Fruit fly (Drosophila melanogaster) whole organism, embryonic: ENCODE measurements around the gene CG3123.

ENCODE experiments used
- Aef1 ChIP-seq: fragments of 200-800 bp; sonication (Bioruptor generic); IDR thresholded peaks from 3 replicates; pipeline ENCODE4 v1.3.6; 2022; ENCODE audit warnings: missing biosample characterization, missing genetic modification characterization
- CG1024 ChIP-seq: fragments of 200-800 bp; sonication (Bioruptor generic); IDR thresholded peaks from 2 replicates; pipeline ENCODE4 v1.3.6; 2022; ENCODE audit warnings: missing biosample characterization, missing genetic modification characterization
- CG10431 ChIP-seq: fragments of 200-800 bp; sonication (Bioruptor generic); optimal IDR thresholded peaks from 3 replicates; lab custom pipeline; 2018; ENCODE audit warnings: missing biosample characterization, mild to moderate bottlenecking, missing genetic modification characterization
- CG11504 ChIP-seq: fragments of 200-800 bp; sonication (Bioruptor generic); optimal IDR thresholded peaks from 3 replicates; lab custom pipeline; 2019; ENCODE audit warnings: missing biosample characterization, mild to moderate bottlenecking, missing genetic modification characterization, moderate library complexity
- CG12236 ChIP-seq: fragments of 200-800 bp; sonication (Bioruptor generic); optimal IDR thresholded peaks from 2 replicates; lab custom pipeline; 2016; ENCODE audit warnings: missing biosample characterization, missing genetic modification characterization
- CG1647 ChIP-seq: fragments of 200-800 bp; sonication (Bioruptor generic); optimal IDR thresholded peaks from 3 replicates; lab custom pipeline; 2016; ENCODE audit warnings: missing biosample characterization, missing genetic modification characterization
- CG16779 ChIP-seq: fragments of 200-800 bp; sonication (Bioruptor generic); IDR thresholded peaks from 2 replicates; pipeline ENCODE4 v1.3.6; 2022; ENCODE audit warnings: missing biosample characterization, missing genetic modification characterization
- CG17385 ChIP-seq: fragments of 200-800 bp; sonication (Bioruptor generic); optimal IDR thresholded peaks from 3 replicates; lab custom pipeline; 2018; ENCODE audit warnings: missing biosample characterization, mild to moderate bottlenecking, missing genetic modification characterization
- CG18476 ChIP-seq: fragments of 200-800 bp; sonication (Bioruptor generic); optimal IDR thresholded peaks from 2 replicates; lab custom pipeline; 2016; ENCODE audit warnings: missing biosample characterization, mild to moderate bottlenecking, missing genetic modification characterization
- CG18764 ChIP-seq: fragments of 200-800 bp; sonication (Bioruptor generic); optimal IDR thresholded peaks from 3 replicates; lab custom pipeline; 2016; ENCODE audit warnings: missing biosample characterization, missing genetic modification characterization
- CG34422 ChIP-seq: fragments of 200-800 bp; sonication (Bioruptor generic); IDR thresholded peaks from 3 replicates; pipeline ENCODE4 v1.3.6; 2022; ENCODE audit warnings: missing biosample characterization, missing genetic modification characterization
- CG3995 ChIP-seq: fragments of 200-800 bp; sonication (Bioruptor generic); optimal IDR thresholded peaks from 3 replicates; lab custom pipeline; 2016; ENCODE audit warnings: missing biosample characterization, missing genetic modification characterization
- CG7271 ChIP-seq: fragments of 200-800 bp; sonication (Bioruptor generic); optimal IDR thresholded peaks from 2 replicates; lab custom pipeline; 2018; ENCODE audit warnings: missing biosample characterization, mild to moderate bottlenecking, missing genetic modification characterization, moderate library complexity
- CG7786 ChIP-seq: fragments of 200-800 bp; sonication (Bioruptor generic); optimal IDR thresholded peaks from 2 replicates; lab custom pipeline; 2016; ENCODE audit warnings: missing biosample characterization, missing genetic modification characterization
- CG7963 ChIP-seq: fragments of 200-800 bp; sonication (Bioruptor generic); IDR thresholded peaks from 3 replicates; pipeline ENCODE4 v1.3.6; 2022; ENCODE audit warnings: missing biosample characterization, missing genetic modification characterization; ENCODE audit not compliant: partially characterized antibody
- CG7987 ChIP-seq: fragments of 200-800 bp; sonication (Bioruptor generic); optimal IDR thresholded peaks from 2 replicates; lab custom pipeline; 2018; ENCODE audit warnings: missing biosample characterization, mild to moderate bottlenecking, missing genetic modification characterization, moderate library complexity
- CG8924 ChIP-seq: fragments of 200-800 bp; optimal IDR thresholded peaks from 3 replicates; lab custom pipeline; 2019; ENCODE audit warnings: missing biosample characterization, mild to moderate bottlenecking, missing genetic modification characterization, moderate library complexity
- CG9817 ChIP-seq: fragments of 200-800 bp; sonication (Bioruptor generic); optimal IDR thresholded peaks from 2 replicates; lab custom pipeline; 2018; ENCODE audit warnings: missing biosample characterization, mild to moderate bottlenecking, missing genetic modification characterization, moderate library complexity
- D19B ChIP-seq: fragments of 200-800 bp; sonication (Bioruptor generic); optimal IDR thresholded peaks from 2 replicates; lab custom pipeline; 2017; ENCODE audit warnings: missing biosample characterization, mild to moderate bottlenecking, missing genetic modification characterization
- Ets65A ChIP-seq: fragments of 200-800 bp; sonication (Bioruptor generic); peaks from one replicate; lab custom pipeline; 2016; ENCODE audit warnings: missing biosample characterization, missing genetic modification characterization
- GATAe ChIP-seq: fragments of 200-800 bp; sonication (Bioruptor generic); conservative IDR thresholded peaks from 2 replicates; pipeline ENCODE4 v1.3.6; 2022; ENCODE audit warnings: missing biosample characterization, missing genetic modification characterization
- Lim3 ChIP-seq: fragments of 200-800 bp; sonication (Bioruptor generic); IDR thresholded peaks from 2 replicates; pipeline ENCODE4 v1.3.6; 2022; ENCODE audit warnings: missing biosample characterization, missing genetic modification characterization
- Max ChIP-seq: fragments of 200-800 bp; sonication (Bioruptor generic); optimal IDR thresholded peaks from 2 replicates; lab custom pipeline; 2016; ENCODE audit warnings: missing biosample characterization, mild to moderate bottlenecking, missing genetic modification characterization
- Med ChIP-seq: fragments of 200-800 bp; sonication (Bioruptor generic); peaks from one replicate; lab custom pipeline; 2016; ENCODE audit warnings: missing biosample characterization, missing genetic modification characterization, mild to moderate bottlenecking, inconsistent platforms, moderate library complexity
- Myb ChIP-seq: fragments of 200-800 bp; sonication (Bioruptor generic); optimal IDR thresholded peaks from 2 replicates; lab custom pipeline; 2016; ENCODE audit warnings: missing biosample characterization, missing genetic modification characterization
- NfI ChIP-seq: fragments of 200-800 bp; sonication (Bioruptor generic); optimal IDR thresholded peaks from 3 replicates; lab custom pipeline; 2018; ENCODE audit warnings: missing biosample characterization, mild to moderate bottlenecking, missing genetic modification characterization, moderate library complexity
- Oli ChIP-seq: fragments of 200-800 bp; sonication (Bioruptor generic); optimal IDR thresholded peaks from 2 replicates; lab custom pipeline; 2018; ENCODE audit warnings: missing biosample characterization, mild to moderate bottlenecking, missing genetic modification characterization, moderate library complexity
- Opbp ChIP-seq: fragments of 200-800 bp; sonication (Bioruptor generic); IDR thresholded peaks from 3 replicates; pipeline ENCODE4 v1.3.6; 2022; ENCODE audit warnings: missing biosample characterization, missing genetic modification characterization; ENCODE audit not compliant: partially characterized antibody
- abd-A ChIP-seq: fragments of 200-800 bp; sonication (Bioruptor generic); optimal IDR thresholded peaks from 3 replicates; lab custom pipeline; 2019; ENCODE audit warnings: missing biosample characterization, mild to moderate bottlenecking, missing genetic modification characterization, moderate library complexity
- ash1 ChIP-seq: fragments of 200-800 bp; sonication (Bioruptor generic); optimal IDR thresholded peaks from 2 replicates; lab custom pipeline; 2018; ENCODE audit warnings: missing biosample characterization, mild to moderate bottlenecking, missing genetic modification characterization
- bab2 ChIP-seq: fragments of 200-800 bp; sonication (Bioruptor generic); optimal IDR thresholded peaks from 2 replicates; lab custom pipeline; 2016; ENCODE audit warnings: missing biosample characterization, missing genetic modification characterization
- bigmax ChIP-seq: fragments of 200-800 bp; sonication (Bioruptor generic); optimal IDR thresholded peaks from 2 replicates; lab custom pipeline; 2018; ENCODE audit warnings: missing biosample characterization, mild to moderate bottlenecking, missing genetic modification characterization
- chinmo ChIP-seq: fragments of 200-800 bp; sonication (Bioruptor generic); IDR thresholded peaks from 4 replicates; pipeline ENCODE4 v1.3.6; 2022; ENCODE audit warnings: missing biosample characterization, missing genetic modification characterization; ENCODE audit not compliant: partially characterized antibody
- disco-r ChIP-seq: fragments of 200-800 bp; sonication (Bioruptor generic); optimal IDR thresholded peaks from 2 replicates; lab custom pipeline; 2016; ENCODE audit warnings: missing biosample characterization, missing genetic modification characterization
- ems ChIP-seq: fragments of 200-800 bp; sonication (Bioruptor generic); optimal IDR thresholded peaks from 3 replicates; lab custom pipeline; 2016; ENCODE audit warnings: missing biosample characterization, missing genetic modification characterization
- esg ChIP-seq: fragments of 200-800 bp; sonication (Bioruptor generic); conservative IDR thresholded peaks from 2 replicates; pipeline ENCODE4 v1.3.6; 2022; ENCODE audit warnings: missing biosample characterization, missing genetic modification characterization
- ftz-f1 ChIP-seq: fragments of 200-800 bp; sonication (Bioruptor generic); optimal IDR thresholded peaks from 2 replicates; lab custom pipeline; 2016; ENCODE audit warnings: missing biosample characterization, missing genetic modification characterization
- gce ChIP-seq: fragments of 200-800 bp; sonication (Bioruptor generic); IDR thresholded peaks from 3 replicates; pipeline ENCODE4 v1.3.6; 2022; ENCODE audit warnings: missing biosample characterization, missing genetic modification characterization
- gem ChIP-seq: fragments of 200-800 bp; sonication (Bioruptor generic); optimal IDR thresholded peaks from 2 replicates; lab custom pipeline; 2019; ENCODE audit warnings: missing biosample characterization, mild to moderate bottlenecking, missing genetic modification characterization, moderate library complexity
- grn ChIP-seq: fragments of 200-800 bp; sonication (Bioruptor generic); optimal IDR thresholded peaks from 3 replicates; lab custom pipeline; 2017; ENCODE audit warnings: missing biosample characterization, missing genetic modification characterization
- kah ChIP-seq: fragments of 200-800 bp; sonication (Bioruptor generic); optimal IDR thresholded peaks from 2 replicates; lab custom pipeline; 2018; ENCODE audit warnings: missing biosample characterization, mild to moderate bottlenecking, missing genetic modification characterization
- lmd ChIP-seq: fragments of 200-800 bp; sonication (Bioruptor generic); IDR thresholded peaks from 2 replicates; pipeline ENCODE4 v1.3.6; 2022; ENCODE audit warnings: missing biosample characterization, missing genetic modification characterization
- mirr ChIP-seq: fragments of 200-800 bp; sonication (Bioruptor generic); optimal IDR thresholded peaks from 3 replicates; lab custom pipeline; 2018; ENCODE audit warnings: missing biosample characterization, mild to moderate bottlenecking, missing genetic modification characterization
- org-1 ChIP-seq: fragments of 200-800 bp; sonication (Bioruptor generic); optimal IDR thresholded peaks from 2 replicates; lab custom pipeline; 2017; ENCODE audit warnings: missing biosample characterization, missing genetic modification characterization
- pum ChIP-seq: fragments of 200-800 bp; sonication (Bioruptor generic); optimal IDR thresholded peaks from 2 replicates; lab custom pipeline; 2016; ENCODE audit warnings: missing biosample characterization, missing genetic modification characterization
- ro ChIP-seq: fragments of 200-800 bp; sonication (Bioruptor generic); IDR thresholded peaks from 2 replicates; pipeline ENCODE4 v1.3.6; 2022; ENCODE audit warnings: missing biosample characterization, missing genetic modification characterization
- sim ChIP-seq: fragments of 200-800 bp; sonication (Bioruptor generic); IDR thresholded peaks from 2 replicates; pipeline ENCODE4 v1.3.6; 2022; ENCODE audit warnings: missing biosample characterization, missing genetic modification characterization
- sna ChIP-seq: fragments of 200-800 bp; sonication (Bioruptor generic); IDR thresholded peaks from 2 replicates; pipeline ENCODE4 v1.3.6; 2022; ENCODE audit warnings: missing biosample characterization, missing genetic modification characterization; ENCODE audit not compliant: partially characterized antibody
- tup ChIP-seq: fragments of 200-800 bp; sonication (Bioruptor generic); optimal IDR thresholded peaks from 2 replicates; lab custom pipeline; 2016; ENCODE audit warnings: missing biosample characterization, mild to moderate bottlenecking, missing genetic modification characterization, moderate library complexity
- unpg ChIP-seq: fragments of 200-800 bp; sonication (Bioruptor generic); optimal IDR thresholded peaks from 3 replicates; lab custom pipeline; 2018; ENCODE audit warnings: missing biosample characterization, mild to moderate bottlenecking, missing genetic modification characterization, moderate library complexity

The CG3123 gene

DNA sequence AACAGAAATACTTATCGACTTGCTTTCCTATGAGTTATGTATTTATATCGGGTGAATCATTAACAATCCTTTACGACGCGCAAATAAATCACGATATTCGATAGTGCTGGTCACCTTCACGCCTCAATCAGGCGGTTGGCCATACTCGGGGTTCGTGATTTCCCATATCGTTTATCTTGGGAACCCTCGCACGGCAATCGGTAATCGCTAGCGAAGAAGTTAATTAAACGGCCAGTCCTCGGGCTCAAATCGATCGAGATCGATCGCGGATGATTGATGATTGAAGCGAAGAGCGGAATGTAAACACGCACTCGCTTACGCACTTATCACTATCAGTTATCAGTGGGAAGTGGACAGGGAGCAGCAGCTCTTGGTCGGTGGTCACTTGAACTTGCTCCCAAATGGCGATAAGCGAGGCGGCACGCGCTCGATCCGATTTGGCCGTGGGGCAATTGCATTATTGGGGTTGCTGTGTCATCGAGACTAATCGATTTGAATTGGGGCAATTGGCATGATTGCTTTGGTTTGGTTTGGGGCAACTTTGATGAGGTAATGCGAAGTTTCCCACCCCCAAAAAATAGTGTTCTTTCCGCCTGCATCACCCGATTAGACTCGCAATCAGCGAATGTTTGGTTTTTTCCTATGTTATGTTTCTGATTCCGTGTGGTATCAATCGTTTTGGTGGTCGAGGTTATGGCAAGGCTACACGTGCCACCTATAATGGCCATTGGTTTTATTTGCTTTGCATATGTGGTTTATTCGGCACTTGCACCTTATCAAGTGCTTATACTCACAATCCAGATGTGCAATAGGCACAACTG is 24.1 kb downstream of the CG3123 start (continued):
- TF ChIP-seq esg (GFP tag; lab: Robert Waterston, UW): no peak
- TF ChIP-seq tup (GFP tag; lab: Kevin White, UChicago): no peak
- TF ChIP-seq kah: no peak
- TF ChIP-seq Opbp (GFP tag; lab: Robert Waterston, UW): no peak
- TF ChIP-seq CG7987 (GFP tag; lab: Kevin White, UChicago): peak; percentile 82
- no peak for TF ChIP-seq CG8924 (tag; lab: Kevin White, UChicago)
- TF ChIP-seq CG3995 (GFP tag; lab: Kevin White, UChicago): peak; percentile 66
- no peak for TF ChIP-seq CG7271 (tag; lab: Kevin White, UChicago)
- no peak for TF ChIP-seq Oli
- TF ChIP-seq ems: no peak
- no peak for TF ChIP-seq disco-r (GFP tag; lab: Kevin White, UChicago)
- TF ChIP-seq Lim3 (GFP tag; lab: Robert Waterston, UW): peak; percentile 63; the same call in 1 of the 2 replicates
- no peak for TF ChIP-seq gce (GFP tag; lab: Robert Waterston, UW)
- TF ChIP-seq bigmax (GFP tag; lab: Kevin White, UChicago): no peak
- TF ChIP-seq CG12236 (GFP tag; lab: Kevin White, UChicago): no peak
- 0 out of 4 replicates have a peak, but pooled peaks have one; percentile 45 for TF ChIP-seq chinmo (GFP tag; lab: Robert Waterston, UW)
- TF ChIP-seq GATAe (GFP tag; lab: Robert Waterston, UW): peak; percentile 26; the same call in 1 of the 2 replicates
- TF ChIP-seq CG1647 (GFP tag; lab: Kevin White, UChicago): no peak
- TF ChIP-seq Aef1 (GFP tag; lab: Robert Waterston, UW): no peak
- TF ChIP-seq CG9817: no peak
- no peak for TF ChIP-seq unpg
- no peak for TF ChIP-seq CG34422 (GFP tag; lab: Robert Waterston, UW)
- TF ChIP-seq Ets65A (GFP tag; lab: Kevin White, UChicago): no peak
- TF ChIP-seq grn (GFP tag; lab: Kevin White, UChicago): peak; percentile 98
- TF ChIP-seq D19B (GFP tag; lab: Kevin White, UChicago): no peak
- TF ChIP-seq gem (tag; lab: Kevin White, UChicago): no peak
- TF ChIP-seq Max (GFP tag; lab: Kevin White, UChicago): no peak
- TF ChIP-seq sim: no peak
- no peak for TF ChIP-seq sna (GFP tag; lab: Robert Waterston, UW)
- TF ChIP-seq mirr (GFP tag; lab: Kevin White, UChicago): peak; percentile 86
- TF ChIP-seq ftz-f1 (GFP tag; lab: Kevin White, UChicago): peak; percentile 41
- no peak for TF ChIP-seq CG11504 (tag; lab: Kevin White, UChicago)
- no peak for TF ChIP-seq CG7786 (GFP tag; lab: Kevin White, UChicago)

DNA sequence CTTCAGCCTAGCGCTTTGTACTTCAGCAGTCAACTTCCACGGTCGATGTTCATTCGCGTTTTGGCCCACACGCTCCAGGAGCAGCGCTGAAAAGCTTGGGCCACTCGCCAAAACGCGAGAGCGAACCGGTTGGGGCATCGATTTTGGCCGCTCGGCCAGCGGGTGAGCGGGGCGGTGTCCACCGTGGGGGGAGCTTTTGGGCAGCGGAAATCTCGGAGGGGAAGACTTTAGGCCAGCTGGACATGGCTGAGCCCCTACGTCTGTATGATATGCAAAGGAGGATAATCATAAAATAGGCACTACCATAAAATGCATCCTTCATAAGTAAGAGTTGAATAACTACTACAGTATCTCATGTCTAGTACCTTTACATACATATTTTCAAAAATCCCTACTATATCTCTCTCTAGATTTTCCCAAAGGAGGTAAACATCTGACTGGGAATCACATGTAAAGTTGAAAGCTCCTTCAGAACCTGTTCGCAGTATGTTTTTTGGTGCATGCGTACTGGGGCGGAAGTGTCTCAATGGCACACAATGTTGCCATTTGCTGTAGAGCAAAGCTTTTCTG is 25.3 kb downstream of the CG3123 start, which contains the start of gene Syt1:
Gene Syt1, minus strand, starts transcription at position 71 of the 570 bp plus-strand sequence.
- TF ChIP-seq ash1 (no peak), pum (GFP tag; lab: Kevin White, UChicago) (no peak), CG18764 (GFP tag; lab: Kevin White, UChicago) (no peak), CG10431 (GFP tag; lab: Kevin White, UChicago) (no peak), lmd (GFP tag; lab: Robert Waterston, UW) (peak; percentile 5; the same call in 1 of the 2 replicates), Med (GFP tag; lab: Kevin White, UChicago) (peak; percentile 40), CG18476 (GFP tag; lab: Kevin White, UChicago) (no peak), CG17385 (no peak), bab2 (GFP tag; lab: Kevin White, UChicago) (no peak), Myb (GFP tag; lab: Kevin White, UChicago) (no peak), CG16779 (GFP tag; lab: Robert Waterston, UW) (0 out of 2 replicates have a peak, but pooled peaks have one; percentile 32), org-1 (no peak), CG7963 (GFP tag; lab: Robert Waterston, UW) (no peak), NfI (GFP tag; lab: Kevin White, UChicago) (no peak), CG1024 (GFP tag; lab: Robert Waterston, UW) (no peak), abd-A (tag; lab: Kevin White, UChicago) (no peak), ro (GFP tag; lab: Robert Waterston, UW) (no peak)
